Worm (Caenorhabditis elegans): ENCODE results near the gene F54D8.6.

F54D8.6 gene

DNA sequence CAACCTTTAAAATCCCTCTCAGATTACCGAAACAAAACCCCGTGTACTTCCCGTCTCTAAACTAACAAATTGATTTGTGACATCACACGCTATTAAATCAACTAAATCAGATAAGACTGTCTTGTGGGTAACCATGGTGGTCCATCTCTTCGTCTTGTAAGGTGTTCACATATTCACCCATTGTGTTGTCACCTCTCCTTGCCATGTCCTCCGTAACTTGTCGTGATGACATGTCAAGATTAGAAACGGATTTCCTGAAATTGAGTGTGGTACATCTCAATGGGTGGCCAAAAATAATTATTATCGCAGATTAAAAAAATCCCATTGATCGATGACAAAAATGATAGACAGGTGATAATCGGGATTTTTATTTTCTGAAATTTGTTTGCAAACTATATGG lies 21.6 kb downstream of the F54D8.6 start:
- peak; percentile 87 for TF ChIP-seq unc-62 (GFP tag; optimal IDR thresholded peaks at IDR 0.05)
- no peak for TF ChIP-seq T26A5.8 (tag; optimal IDR thresholded peaks at IDR 0.05)
- no peak for TF ChIP-seq lsl-1 (GFP tag; optimal IDR thresholded peaks at IDR 0.05)
- TF ChIP-seq atf-7 (tag; optimal IDR thresholded peaks at IDR 0.05): no peak
- TF ChIP-seq T07F8.4 (tag; optimal IDR thresholded peaks at IDR 0.05): no peak

DNA sequence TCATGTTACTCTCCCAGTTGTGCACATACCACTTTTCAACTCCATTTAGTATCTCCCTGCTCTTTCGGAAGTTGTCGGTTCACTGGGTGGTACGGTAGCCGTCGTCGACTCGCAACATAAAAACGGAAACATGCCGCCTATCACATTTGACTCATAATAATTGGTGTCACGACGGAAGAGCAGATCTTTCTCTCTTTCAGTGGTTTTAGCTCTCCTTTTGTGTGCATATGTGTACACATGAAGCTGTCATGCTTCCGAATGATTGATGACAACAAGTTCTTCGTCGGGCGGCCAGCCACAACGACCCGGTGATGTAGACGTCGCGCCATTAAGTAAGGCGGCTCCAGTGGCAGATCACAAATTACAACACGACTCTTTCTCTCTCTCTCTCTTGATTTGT lies 23.0 kb downstream of the F54D8.6 start:
- TF ChIP-seq K11D2.4 (GFP tag; IDR thresholded peaks at IDR 0.05) (no peak), B0035.1 (tag; optimal IDR thresholded peaks at IDR 0.05) (no peak)

DNA sequence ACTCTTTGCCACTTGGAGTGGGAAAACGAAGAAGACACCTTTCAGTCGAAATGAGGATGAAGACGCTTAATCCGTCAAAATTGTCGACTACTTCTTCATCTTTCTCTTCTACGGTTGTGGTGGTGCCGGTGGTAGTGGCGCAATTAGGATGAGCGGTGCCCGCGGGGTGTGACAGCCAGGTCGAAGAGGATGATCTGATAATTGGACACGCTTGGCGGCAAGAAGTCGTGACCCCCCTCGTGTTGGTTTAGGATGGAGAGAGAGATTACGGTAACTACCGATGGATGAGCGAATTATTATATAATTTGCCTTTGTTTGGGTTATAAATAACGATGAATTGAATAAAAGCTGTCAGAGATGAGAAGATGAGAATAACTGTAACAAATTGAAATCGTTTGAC lies 24.2 kb downstream of the F54D8.6 start:
- TF ChIP-seq zfh-2 (GFP tag; conservative IDR thresholded peaks at IDR 0.05) (0 out of 2 replicates have a peak, but pooled peaks have one; percentile 18), fkh-3 (tag; optimal IDR thresholded peaks at IDR 0.05) (no peak), zim-3 (tag; optimal IDR thresholded peaks at IDR 0.05) (no peak)

DNA sequence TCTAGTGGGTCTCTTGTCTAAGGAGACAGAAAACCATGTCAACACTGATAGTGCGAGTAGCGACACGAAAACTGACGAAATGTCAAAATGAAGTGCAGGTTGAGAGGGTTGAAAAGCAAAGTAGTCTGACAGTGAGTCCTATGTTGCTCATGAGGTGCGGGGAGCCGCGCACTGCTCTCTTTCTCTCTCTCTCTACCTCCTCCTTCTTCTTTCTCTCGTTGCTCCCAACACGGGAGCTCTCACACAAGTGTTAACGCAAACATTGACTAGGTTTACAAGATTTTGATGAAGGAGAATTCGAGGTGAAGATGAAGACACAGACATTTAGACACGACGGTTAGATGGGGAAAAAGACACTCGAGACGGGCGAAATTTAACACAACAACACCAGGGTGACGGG lies 26.5 kb downstream of the F54D8.6 start:
- no peak for TF ChIP-seq him-1 (tag; optimal IDR thresholded peaks at IDR 0.05)
- no peak for TF ChIP-seq C17E4.6 (GFP tag; IDR thresholded peaks at IDR 0.05)
- peak; percentile 52 for TF ChIP-seq zfh-2 (GFP tag; conservative IDR thresholded peaks at IDR 0.05)
- no peak for TF ChIP-seq nhr-27 (tag; optimal IDR thresholded peaks at IDR 0.05)
- no peak for TF ChIP-seq sdz-38 (tag; optimal IDR thresholded peaks at IDR 0.05)
- TF ChIP-seq nfyb-1 (GFP tag; IDR thresholded peaks at IDR 0.05): 0 out of 2 replicates have a peak, but pooled peaks have one; percentile 20
- no peak for TF ChIP-seq T26A5.8 (tag; optimal IDR thresholded peaks at IDR 0.05)
- no peak for TF ChIP-seq egrh-3 (GFP tag; IDR thresholded peaks at IDR 0.05)
- TF ChIP-seq hlh-12 (tag; optimal IDR thresholded peaks at IDR 0.05): no peak
- no peak for TF ChIP-seq Y79H2A.3 (GFP tag; conservative IDR thresholded peaks at IDR 0.05)
- TF ChIP-seq nhr-120 (GFP tag; IDR thresholded peaks at IDR 0.05): 0 out of 2 replicates have a peak, but pooled peaks have one; percentile 73

DNA sequence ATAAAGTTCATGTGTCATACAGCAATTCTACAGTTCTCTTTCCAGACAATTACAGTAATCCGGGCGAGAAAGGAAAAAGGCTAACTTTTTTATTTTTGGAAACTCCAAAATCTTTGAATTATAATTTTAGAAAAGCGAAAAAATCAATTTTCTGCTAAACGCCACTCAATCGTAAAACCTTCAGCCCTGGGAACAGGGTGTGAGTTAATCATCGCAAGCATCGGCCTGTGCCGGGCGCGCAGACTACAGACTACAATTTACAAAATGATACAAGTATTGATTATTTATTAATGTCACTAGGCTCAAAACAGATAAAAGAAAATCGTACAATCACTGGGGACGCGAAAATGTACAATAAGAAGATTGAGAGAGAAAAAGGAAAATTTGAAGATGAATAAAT lies 27.9 kb downstream of the F54D8.6 start:
- no peak for TF ChIP-seq madf-10 (tag; optimal IDR thresholded peaks at IDR 0.05)
- no peak for TF ChIP-seq B0035.1 (tag; optimal IDR thresholded peaks at IDR 0.05)
- peak; percentile 91 for TF ChIP-seq him-1 (tag; optimal IDR thresholded peaks at IDR 0.05)
- no peak for TF ChIP-seq F57A8.1 (GFP tag; optimal IDR thresholded peaks at IDR 0.05)

DNA sequence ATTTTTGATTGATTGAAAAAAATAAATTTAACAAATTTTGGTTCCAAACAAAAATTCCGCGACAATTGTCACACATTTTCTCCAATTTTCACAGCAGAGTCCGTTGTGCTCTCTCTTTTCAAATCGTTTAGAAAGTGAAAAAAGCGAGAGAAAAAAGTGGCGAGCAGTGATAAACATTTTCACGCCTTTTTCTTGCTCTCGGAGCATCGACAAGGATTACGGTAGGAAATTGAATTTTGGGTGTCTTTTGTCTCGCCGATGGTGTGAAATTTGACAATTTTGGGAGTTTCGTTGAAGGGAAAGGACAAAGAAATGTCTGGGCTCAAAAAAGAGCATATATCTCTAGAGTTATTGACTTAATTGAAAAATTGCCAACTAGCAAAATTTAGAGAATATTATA lies 31.7 kb downstream of the F54D8.6 start:
- TF ChIP-seq pha-4 (tag; optimal IDR thresholded peaks at IDR 0.05): no peak
- TF ChIP-seq him-1 (tag; optimal IDR thresholded peaks at IDR 0.05): peak; percentile 47
- no peak for TF ChIP-seq nhr-179 (tag; optimal IDR thresholded peaks at IDR 0.05)

DNA sequence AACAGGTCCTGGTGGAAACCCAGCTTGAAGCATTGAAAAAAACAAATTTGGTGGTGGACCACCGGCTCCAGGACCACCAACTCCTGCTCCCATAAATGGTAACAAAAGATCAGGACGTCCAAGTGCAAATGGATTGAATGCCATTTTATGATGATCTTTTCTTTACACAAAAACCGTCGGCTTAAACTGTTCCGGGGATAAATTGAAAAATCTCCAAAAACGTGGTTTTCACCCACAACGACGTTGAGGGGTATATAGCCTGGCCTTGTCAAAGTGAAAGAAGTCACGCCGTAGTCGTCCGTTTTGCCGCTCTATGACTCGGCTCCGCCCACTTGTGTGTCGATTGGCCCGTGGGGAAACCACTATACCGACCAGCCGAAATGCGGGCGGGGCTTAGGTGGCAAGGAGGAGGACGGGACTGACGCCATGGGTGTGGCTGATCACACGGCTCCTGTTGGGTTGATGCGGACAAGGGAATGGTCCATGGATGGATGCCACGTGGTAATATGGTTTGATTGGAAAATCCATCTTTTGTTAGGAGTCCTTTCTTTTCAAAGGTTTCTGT lies 33.3 kb downstream of the F54D8.6 start, which contains the start of gene tbx-2:
Gene tbx-2, minus strand, starts transcription at position 264 of the 565 bp plus-strand sequence.
- TF ChIP-seq zfh-2 (GFP tag; conservative IDR thresholded peaks at IDR 0.05) (peak; percentile 64), lin-54 (GFP tag; optimal IDR thresholded peaks at IDR 0.05) (no peak), dox-1 (GFP tag; IDR thresholded peaks at IDR 0.05) (peak; percentile 45), F49E8.2 (tag; optimal IDR thresholded peaks at IDR 0.05; ENCODE audit: insufficient read depth) (no peak), cebp-1 (GFP tag; IDR thresholded peaks at IDR 0.05) (no peak), cebp-1 (tag; optimal IDR thresholded peaks at IDR 0.05) (peak; percentile 1), egrh-3 (GFP tag; IDR thresholded peaks at IDR 0.05) (0 out of 2 replicates have a peak, but pooled peaks have one; percentile 32), nhr-80 (tag; optimal IDR thresholded peaks at IDR 0.05) (peak; percentile 45), nfyb-1 (GFP tag; IDR thresholded peaks at IDR 0.05) (peak; percentile 81; the same call in 1 of the 2 replicates)
